Fruit fly (Drosophila melanogaster) whole organism, embryonic: Measurements from ENCODE around the gene Cad96Cb.

Source experiments
- ATbp ChIP-seq: fragments of 200-800 bp; sonication (Bioruptor generic); optimal IDR thresholded peaks from 2 replicates; lab custom pipeline; 2017; ENCODE audit warnings: missing biosample characterization, mild to moderate bottlenecking, missing genetic modification characterization, missing genetic modification reagents
- Adf1 ChIP-seq: fragments of 200-800 bp; sonication (Bioruptor generic); IDR thresholded peaks from 2 replicates; pipeline ENCODE4 v1.3.6; 2022; ENCODE audit warnings: missing biosample characterization, missing genetic modification characterization
- BtbVII ChIP-seq: fragments of 200-800 bp; sonication (Bioruptor generic); optimal IDR thresholded peaks from 3 replicates; lab custom pipeline; 2017; ENCODE audit warnings: missing biosample characterization, mild to moderate bottlenecking, missing genetic modification characterization
- Bteb2 ChIP-seq: fragments of 200-800 bp; sonication (Bioruptor generic); optimal IDR thresholded peaks from 2 replicates; lab custom pipeline; 2016; ENCODE audit warnings: missing biosample characterization, missing genetic modification characterization
- CG11398 ChIP-seq: fragments of 200-800 bp; sonication (Bioruptor generic); optimal IDR thresholded peaks from 2 replicates; lab custom pipeline; 2016; ENCODE audit warnings: missing biosample characterization, missing genetic modification characterization
- CG11695 ChIP-seq: fragments of 200-800 bp; sonication (Bioruptor generic); IDR thresholded peaks from 3 replicates; pipeline ENCODE4 v1.3.6; 2022; ENCODE audit warnings: missing biosample characterization, missing genetic modification characterization
- CG12659 ChIP-seq: fragments of 200-800 bp; sonication (Bioruptor generic); optimal IDR thresholded peaks from 3 replicates; lab custom pipeline; 2017; ENCODE audit warnings: mild to moderate bottlenecking, missing biosample characterization, missing genetic modification reagents, missing genetic modification characterization
- CG13123 ChIP-seq: fragments of 200-800 bp; sonication (Bioruptor generic); optimal IDR thresholded peaks from 2 replicates; lab custom pipeline; 2016; ENCODE audit warnings: missing biosample characterization, missing genetic modification characterization
- CG13424 ChIP-seq: fragments of 200-800 bp; sonication (Bioruptor generic); optimal IDR thresholded peaks from 2 replicates; lab custom pipeline; 2019; ENCODE audit warnings: missing biosample characterization, mild to moderate bottlenecking, missing genetic modification characterization, moderate library complexity
- CG14014 ChIP-seq: fragments of 200-800 bp; sonication (Bioruptor generic); IDR thresholded peaks from 2 replicates; pipeline ENCODE4 v1.3.6; 2022; ENCODE audit warnings: missing biosample characterization, missing genetic modification characterization
- CG14710 ChIP-seq: fragments of 200-800 bp; sonication (Bioruptor generic); optimal IDR thresholded peaks from 3 replicates; lab custom pipeline; 2019; ENCODE audit warnings: missing biosample characterization, mild to moderate bottlenecking, missing genetic modification characterization, moderate library complexity
- CG1529 ChIP-seq: fragments of 200-800 bp; sonication (Bioruptor generic); optimal IDR thresholded peaks from 3 replicates; lab custom pipeline; 2018; ENCODE audit warnings: missing biosample characterization, missing genetic modification characterization
- CG15479 ChIP-seq: fragments of 200-800 bp; sonication (Bioruptor generic); optimal IDR thresholded peaks from 3 replicates; lab custom pipeline; 2019; ENCODE audit warnings: missing biosample characterization, mild to moderate bottlenecking, missing genetic modification characterization, moderate library complexity
- CG15514 ChIP-seq: fragments of 200-800 bp; sonication (Bioruptor generic); optimal IDR thresholded peaks from 3 replicates; lab custom pipeline; 2017; ENCODE audit warnings: missing biosample characterization, missing genetic modification characterization, mild to moderate bottlenecking, moderate library complexity, missing genetic modification reagents
- CG18476 ChIP-seq: fragments of 200-800 bp; sonication (Bioruptor generic); optimal IDR thresholded peaks from 2 replicates; lab custom pipeline; 2016; ENCODE audit warnings: missing biosample characterization, mild to moderate bottlenecking, missing genetic modification characterization
- CG2712 ChIP-seq: fragments of 200-800 bp; optimal IDR thresholded peaks from 3 replicates; lab custom pipeline; 2019; ENCODE audit warnings: missing biosample characterization, mild to moderate bottlenecking, missing genetic modification characterization, moderate library complexity
- CG3281 ChIP-seq: fragments of 200-800 bp; sonication (Bioruptor generic); optimal IDR thresholded peaks from 3 replicates; lab custom pipeline; 2017; ENCODE audit warnings: missing biosample characterization, mild to moderate bottlenecking, missing genetic modification characterization
- CG34224 ChIP-seq: fragments of 200-800 bp; sonication (Bioruptor generic); IDR thresholded peaks from 3 replicates; pipeline ENCODE4 v1.3.6; 2022; ENCODE audit warnings: missing biosample characterization, missing genetic modification characterization; ENCODE audit not compliant: partially characterized antibody
- CG4360 ChIP-seq: fragments of 200-800 bp; sonication (Bioruptor generic); IDR thresholded peaks from 2 replicates; pipeline ENCODE4 v1.3.6; 2022; ENCODE audit warnings: missing biosample characterization, missing genetic modification characterization
- CG4404 ChIP-seq: fragments of 200-800 bp; sonication (Bioruptor generic); IDR thresholded peaks from 2 replicates; pipeline ENCODE4 v1.3.6; 2022; ENCODE audit warnings: missing biosample characterization, missing genetic modification characterization
- CG4854 ChIP-seq: fragments of 200-800 bp; sonication (Bioruptor generic); optimal IDR thresholded peaks from 2 replicates; lab custom pipeline; 2016; ENCODE audit warnings: missing biosample characterization, missing genetic modification characterization, inconsistent platforms
- CG7556 ChIP-seq: fragments of 200-800 bp; sonication (Bioruptor generic); optimal IDR thresholded peaks from 2 replicates; lab custom pipeline; 2017; ENCODE audit warnings: missing biosample characterization, mild to moderate bottlenecking, missing genetic modification characterization
- CG8359 ChIP-seq: fragments of 200-800 bp; sonication (Bioruptor generic); optimal IDR thresholded peaks from 2 replicates; lab custom pipeline; 2017; ENCODE audit warnings: missing biosample characterization, mild to moderate bottlenecking, missing genetic modification characterization, borderline replicate concordance
- Deaf1 ChIP-seq: fragments of 200-800 bp; optimal IDR thresholded peaks from 3 replicates; lab custom pipeline; 2019; ENCODE audit warnings: missing biosample characterization, mild to moderate bottlenecking, missing genetic modification characterization, moderate library complexity
- Drgx ChIP-seq: fragments of 200-800 bp; sonication (Bioruptor generic); IDR thresholded peaks from 2 replicates; pipeline ENCODE4 v1.3.6; 2022; ENCODE audit warnings: missing biosample characterization, missing genetic modification characterization
- GATAe ChIP-seq: fragments of 200-800 bp; sonication (Bioruptor generic); conservative IDR thresholded peaks from 2 replicates; pipeline ENCODE4 v1.3.6; 2022; ENCODE audit warnings: missing biosample characterization, missing genetic modification characterization
- Kr ChIP-seq: fragments of 200-800 bp; sonication (Bioruptor generic); optimal IDR thresholded peaks from 2 replicates; lab custom pipeline; 2017; ENCODE audit warnings: missing biosample characterization, mild to moderate bottlenecking, missing genetic modification characterization
- Mrtf ChIP-seq: fragments of 200-800 bp; sonication (Bioruptor generic); IDR thresholded peaks from 3 replicates; pipeline ENCODE4 v1.3.6; 2022; ENCODE audit warnings: missing biosample characterization, missing genetic modification characterization
- Nf-YA ChIP-seq: fragments of 200-800 bp; sonication (Bioruptor generic); IDR thresholded peaks from 2 replicates; pipeline ENCODE4 v1.3.6; 2022; ENCODE audit warnings: missing biosample characterization, missing genetic modification characterization
- Nf-YC ChIP-seq: fragments of 200-800 bp; optimal IDR thresholded peaks from 3 replicates; lab custom pipeline; 2019; ENCODE audit warnings: missing biosample characterization, mild to moderate bottlenecking, missing genetic modification characterization, moderate library complexity
- Poxn ChIP-seq: fragments of 200-800 bp; sonication (Bioruptor generic); IDR thresholded peaks from 2 replicates; pipeline ENCODE4 v1.3.6; 2022; ENCODE audit warnings: missing biosample characterization, missing genetic modification characterization
- Scr ChIP-seq: fragments of 200-800 bp; sonication (Bioruptor generic); IDR thresholded peaks from 2 replicates; pipeline ENCODE4 v1.3.6; 2022; ENCODE audit warnings: missing biosample characterization, missing genetic modification characterization; ENCODE audit not compliant: partially characterized antibody
- Sry-β ChIP-seq: fragments of 200-800 bp; sonication (Bioruptor generic); optimal IDR thresholded peaks from 2 replicates; lab custom pipeline; 2018; ENCODE audit warnings: missing biosample characterization, mild to moderate bottlenecking, missing genetic modification characterization, moderate library complexity
- Stat92E ChIP-seq, 3 experiments: fragments of >200 bp in 2 of 3; fragments of 200-800 bp in 1 of 3; sonication (Bioruptor generic) in 1 of 3; optimal IDR thresholded peaks; 2 replicates each; lab custom pipeline; 2017 to 2019; ENCODE audit warnings: missing biosample characterization in 3 of 3, missing genetic modification characterization in 3 of 3, mild to moderate bottlenecking in 1 of 3, moderate library complexity in 1 of 3
- Xrp1 ChIP-seq: fragments of 200-800 bp; sonication (Bioruptor generic); IDR thresholded peaks from 2 replicates; pipeline ENCODE4 v1.3.6; 2022; ENCODE audit warnings: missing biosample characterization, missing genetic modification characterization
- cg ChIP-seq: fragments of 200-800 bp; sonication (Bioruptor generic); optimal IDR thresholded peaks from 3 replicates; lab custom pipeline; 2019; ENCODE audit warnings: missing biosample characterization, mild to moderate bottlenecking, missing genetic modification characterization, moderate library complexity
- cwo ChIP-seq: fragments of 200-800 bp; sonication (Bioruptor generic); optimal IDR thresholded peaks from 3 replicates; lab custom pipeline; 2017; ENCODE audit warnings: missing biosample characterization, missing genetic modification characterization, mild to moderate bottlenecking, moderate library complexity, missing genetic modification reagents
- dm ChIP-seq: fragments of 200-800 bp; sonication (Bioruptor generic); optimal IDR thresholded peaks from 3 replicates; lab custom pipeline; 2016; ENCODE audit warnings: missing biosample characterization, missing genetic modification characterization
- fu2 ChIP-seq: fragments of 200-800 bp; sonication (Bioruptor generic); optimal IDR thresholded peaks from 2 replicates; lab custom pipeline; 2016; ENCODE audit warnings: missing biosample characterization, missing genetic modification characterization
- gce ChIP-seq: fragments of 200-800 bp; sonication (Bioruptor generic); IDR thresholded peaks from 3 replicates; pipeline ENCODE4 v1.3.6; 2022; ENCODE audit warnings: missing biosample characterization, missing genetic modification characterization
- grn ChIP-seq: fragments of 200-800 bp; sonication (Bioruptor generic); optimal IDR thresholded peaks from 3 replicates; lab custom pipeline; 2017; ENCODE audit warnings: missing biosample characterization, missing genetic modification characterization
- gt ChIP-seq: fragments of 200-800 bp; sonication (Bioruptor generic); IDR thresholded peaks from 2 replicates; pipeline ENCODE4 v1.3.6; 2022; ENCODE audit warnings: missing biosample characterization, missing genetic modification characterization
- ham ChIP-seq: fragments of 200-800 bp; sonication (Bioruptor generic); IDR thresholded peaks from 2 replicates; pipeline ENCODE4 v1.3.6; 2022; ENCODE audit warnings: missing biosample characterization, missing genetic modification characterization
- pb ChIP-seq: fragments of 200-800 bp; sonication (Bioruptor generic); optimal IDR thresholded peaks from 3 replicates; lab custom pipeline; 2016; ENCODE audit warnings: missing biosample characterization, missing genetic modification characterization
- pfk ChIP-seq: fragments of 200-800 bp; sonication (Bioruptor generic); optimal IDR thresholded peaks from 2 replicates; lab custom pipeline; 2018; ENCODE audit warnings: missing biosample characterization, mild to moderate bottlenecking, missing genetic modification characterization, moderate library complexity
- pita ChIP-seq: fragments of 200-800 bp; sonication (Bioruptor generic); optimal IDR thresholded peaks from 2 replicates; lab custom pipeline; 2017; ENCODE audit warnings: missing biosample characterization, mild to moderate bottlenecking, missing genetic modification characterization
- sr ChIP-seq: fragments of 200-800 bp; sonication (Bioruptor generic); IDR thresholded peaks from 3 replicates; pipeline ENCODE4 v1.3.6; 2022; ENCODE audit warnings: missing biosample characterization, missing genetic modification characterization
- tio ChIP-seq: fragments of 200-800 bp; sonication (Bioruptor generic); optimal IDR thresholded peaks from 2 replicates; lab custom pipeline; 2017; ENCODE audit warnings: missing biosample characterization, missing genetic modification characterization, inconsistent platforms
- unc-4 ChIP-seq: fragments of 200-800 bp; sonication (Bioruptor generic); IDR thresholded peaks from 2 replicates; pipeline ENCODE4 v1.3.6; 2022; ENCODE audit warnings: missing biosample characterization, missing genetic modification characterization; ENCODE audit not compliant: partially characterized antibody
- vvl ChIP-seq: fragments of 200-800 bp; sonication (Bioruptor generic); IDR thresholded peaks from 2 replicates; pipeline ENCODE4 v1.3.6; 2022; ENCODE audit warnings: missing biosample characterization, missing genetic modification characterization

Cad96Cb gene

dm6 chr3R:25247379-25247869, 15.3 kb upstream of the Cad96Cb start, which contains the start of the genes RpS27 and Nup37 (continued):
- peak; percentile 97 for TF ChIP-seq Kr (GFP tag; lab: Kevin White, UChicago)
- TF ChIP-seq Deaf1, result peak; percentile 69
- TF ChIP-seq pb (GFP tag; lab: Kevin White, UChicago), result peak; percentile 99
- TF ChIP-seq ATbp (GFP tag; lab: Kevin White, UChicago), result peak; percentile 97
- TF ChIP-seq CG7556 (GFP tag; lab: Kevin White, UChicago), result peak; percentile 93
- peak; percentile 87 for TF ChIP-seq GATAe (GFP tag; lab: Robert Waterston, UW)
- TF ChIP-seq Scr (GFP tag; lab: Robert Waterston, UW), result peak; percentile 41; the same call in 1 of the 2 replicates
- peak; percentile 98 for TF ChIP-seq gce
- peak; percentile 96 for TF ChIP-seq Mrtf (GFP tag; lab: Robert Waterston, UW)
- peak; percentile 89 for TF ChIP-seq CG4404 (GFP tag; lab: Robert Waterston, UW)
- peak; percentile 90 for TF ChIP-seq pfk (GFP tag; lab: Kevin White, UChicago)
- peak; percentile 93 for TF ChIP-seq Nf-YA (GFP tag; lab: Robert Waterston, UW)
- peak; percentile 99 for TF ChIP-seq CG11398 (GFP tag; lab: Kevin White, UChicago)
- TF ChIP-seq ham (GFP tag; lab: Robert Waterston, UW), result peak; percentile 94
- peak; percentile 67 for TF ChIP-seq CG4360 (GFP tag; lab: Robert Waterston, UW)
- TF ChIP-seq CG13123 (GFP tag; lab: Kevin White, UChicago), result peak; percentile 100
- peak; percentile 97 for TF ChIP-seq Bteb2 (GFP tag; lab: Kevin White, UChicago)
- peak; percentile 75 for TF ChIP-seq Drgx
- TF ChIP-seq Adf1 (GFP tag; lab: Robert Waterston, UW), result peak; percentile 79
- peak; percentile 88 for TF ChIP-seq CG13424
- peak; percentile 95 for TF ChIP-seq CG14014 (GFP tag; lab: Robert Waterston, UW)
- peak; percentile 96 for TF ChIP-seq tio (GFP tag; lab: Kevin White, UChicago)
- TF ChIP-seq grn, result peak; percentile 96
- peak; percentile 98 for TF ChIP-seq fu2 (GFP tag; lab: Kevin White, UChicago)
- TF ChIP-seq BtbVII (GFP tag; lab: Kevin White, UChicago), result peak; percentile 99
- peak; percentile 96 for TF ChIP-seq gt
- peak; percentile 99 for TF ChIP-seq CG3281
- TF ChIP-seq vvl (GFP tag; lab: Robert Waterston, UW), result peak; percentile 98
- peak; percentile 91 for TF ChIP-seq cwo (GFP tag; lab: Kevin White, UChicago)
- TF ChIP-seq CG1529 (GFP tag; lab: Kevin White, UChicago), result peak; percentile 96
- peak; percentile 97 for TF ChIP-seq CG14710 (tag; lab: Kevin White, UChicago)
- no peak for TF ChIP-seq CG34224 (GFP tag; lab: Robert Waterston, UW)
- TF ChIP-seq sr (GFP tag; lab: Robert Waterston, UW), result peak; percentile 98
- peak; percentile 94 for TF ChIP-seq CG8359 (GFP tag; lab: Kevin White, UChicago)
- TF ChIP-seq Nf-YC (tag; lab: Kevin White, UChicago), result peak; percentile 88
- peak; percentile 84 for TF ChIP-seq Poxn (GFP tag; lab: Robert Waterston, UW)
- TF ChIP-seq Sry-β (GFP tag; lab: Kevin White, UChicago), result peak; percentile 80
- peak; percentile 99 for TF ChIP-seq CG12659 (GFP tag; lab: Kevin White, UChicago)
- TF ChIP-seq CG11695 (GFP tag; lab: Robert Waterston, UW), result peak; percentile 89
- TF ChIP-seq Xrp1 (GFP tag; lab: Robert Waterston, UW), result peak; percentile 62
- TF ChIP-seq CG15479 (GFP tag; lab: Kevin White, UChicago), result peak; percentile 75
- peak; percentile 96 for TF ChIP-seq CG15514 (GFP tag; lab: Kevin White, UChicago)
- peak in 1 of 3 experiments; percentile 82 for TF ChIP-seq Stat92E (GFP tag; optimal IDR thresholded peaks at IDR 0.05; lab: Kevin White, UChicago)
- TF ChIP-seq unc-4 (GFP tag; lab: Robert Waterston, UW), result 0 out of 2 replicates have a peak, but pooled peaks have one; percentile 21
- no peak for TF ChIP-seq pita (GFP tag; lab: Kevin White, UChicago)
- peak; percentile 94 for TF ChIP-seq CG2712
- TF ChIP-seq dm (GFP tag; lab: Kevin White, UChicago), result peak; percentile 99
- TF ChIP-seq cg (GFP tag; lab: Kevin White, UChicago), result no peak
- TF ChIP-seq CG18476, result peak; percentile 93
- TF ChIP-seq CG4854 (GFP tag; lab: Kevin White, UChicago), result peak; percentile 98
